Worm (Caenorhabditis elegans): ENCODE measurements around the gene C25F9.10.

- no peak for TF ChIP-seq blmp-1 (tag; optimal IDR thresholded peaks at IDR 0.05)
- TF ChIP-seq nhr-28 (tag; optimal IDR thresholded peaks at IDR 0.05), result no peak
- peak; percentile 69 for TF ChIP-seq elt-2 (tag; optimal IDR thresholded peaks at IDR 0.05)
Observed at ce11 chrV:19410663-19411062, 5.1 kb downstream of the C25F9.10 start, which contains the start of gene C25F9.5.
